Fruit fly (Drosophila melanogaster) whole organism, embryonic: ENCODE data around the gene Aldh.
A peak's percentile ranks its signal among the peaks of the same experiment; 100 is the strongest.

ENCODE experiments used
- CG12299 ChIP-seq: fragments of 200-800 bp; sonication (Bioruptor generic); optimal IDR thresholded peaks from 2 replicates; lab custom pipeline; 2018; ENCODE audit warnings: missing biosample characterization, mild to moderate bottlenecking, missing genetic modification characterization
- CG15011 ChIP-seq: fragments of 200-800 bp; sonication (Bioruptor generic); optimal IDR thresholded peaks from 3 replicates; lab custom pipeline; 2018; ENCODE audit warnings: missing biosample characterization, mild to moderate bottlenecking, missing genetic modification characterization
- CG1529 ChIP-seq: fragments of 200-800 bp; sonication (Bioruptor generic); optimal IDR thresholded peaks from 3 replicates; lab custom pipeline; 2018; ENCODE audit warnings: missing biosample characterization, missing genetic modification characterization
- CG16779 ChIP-seq: fragments of 200-800 bp; sonication (Bioruptor generic); IDR thresholded peaks from 2 replicates; pipeline ENCODE4 v1.3.6; 2022; ENCODE audit warnings: missing biosample characterization, missing genetic modification characterization
- CG18599 ChIP-seq: fragments of 200-800 bp; sonication (Bioruptor generic); optimal IDR thresholded peaks from 3 replicates; lab custom pipeline; 2017; ENCODE audit warnings: missing biosample characterization, missing genetic modification characterization, mild to moderate bottlenecking, moderate library complexity, missing genetic modification reagents
- CG2678 ChIP-seq: fragments of 200-800 bp; sonication (Bioruptor generic); optimal IDR thresholded peaks from 3 replicates; lab custom pipeline; 2019; ENCODE audit warnings: missing biosample characterization, mild to moderate bottlenecking, missing genetic modification characterization, moderate library complexity
- CG31365 ChIP-seq: fragments of 200-800 bp; sonication (Bioruptor generic); optimal IDR thresholded peaks from 2 replicates; lab custom pipeline; 2018; ENCODE audit warnings: missing biosample characterization, mild to moderate bottlenecking, missing genetic modification characterization
- CG3407 ChIP-seq: fragments of 200-800 bp; sonication (Bioruptor generic); optimal IDR thresholded peaks from 2 replicates; lab custom pipeline; 2018; ENCODE audit warnings: missing biosample characterization, mild to moderate bottlenecking, missing genetic modification characterization
- CG4282 ChIP-seq: fragments of 200-800 bp; sonication (Bioruptor generic); optimal IDR thresholded peaks from 2 replicates; lab custom pipeline; 2016; ENCODE audit warnings: missing biosample characterization, missing genetic modification characterization
- CG6175 ChIP-seq: fragments of 200-800 bp; sonication (Bioruptor generic); IDR thresholded peaks from 3 replicates; pipeline ENCODE4 v1.3.6; 2022; ENCODE audit warnings: missing biosample characterization, missing genetic modification characterization
- CG6254 ChIP-seq: fragments of 200-800 bp; sonication (Bioruptor generic); optimal IDR thresholded peaks from 3 replicates; lab custom pipeline; 2017; ENCODE audit warnings: mild to moderate bottlenecking, missing biosample characterization, missing genetic modification reagents, missing genetic modification characterization
- CG7987 ChIP-seq: fragments of 200-800 bp; sonication (Bioruptor generic); optimal IDR thresholded peaks from 2 replicates; lab custom pipeline; 2018; ENCODE audit warnings: missing biosample characterization, mild to moderate bottlenecking, missing genetic modification characterization, moderate library complexity
- CG8281 ChIP-seq: fragments of 200-800 bp; sonication (Bioruptor generic); optimal IDR thresholded peaks from 2 replicates; lab custom pipeline; 2018; ENCODE audit warnings: missing biosample characterization, mild to moderate bottlenecking, missing genetic modification characterization, moderate library complexity
- CG9609 ChIP-seq: fragments of 200-800 bp; sonication (Bioruptor generic); optimal IDR thresholded peaks from 3 replicates; lab custom pipeline; 2016; ENCODE audit warnings: missing biosample characterization, missing genetic modification characterization
- CG9876 ChIP-seq: fragments of 200-800 bp; sonication (Bioruptor generic); optimal IDR thresholded peaks from 2 replicates; lab custom pipeline; 2016; ENCODE audit warnings: missing biosample characterization, missing genetic modification characterization
- CoRest ChIP-seq: fragments of 200-800 bp; sonication (Bioruptor generic); optimal IDR thresholded peaks from 3 replicates; lab custom pipeline; 2018; ENCODE audit warnings: missing biosample characterization, mild to moderate bottlenecking, missing genetic modification characterization, moderate library complexity
- Elba2 ChIP-seq: fragments of 200-800 bp; sonication (Bioruptor generic); optimal IDR thresholded peaks from 3 replicates; lab custom pipeline; 2016; ENCODE audit warnings: missing biosample characterization, missing genetic modification characterization
- HLH3B ChIP-seq: fragments of 200-800 bp; sonication (Bioruptor generic); IDR thresholded peaks from 2 replicates; pipeline ENCODE4 v1.3.6; 2022; ENCODE audit warnings: missing biosample characterization, missing genetic modification characterization
- HmgD ChIP-seq: fragments of 200-800 bp; sonication (Bioruptor generic); optimal IDR thresholded peaks from 3 replicates; lab custom pipeline; 2016; ENCODE audit warnings: missing biosample characterization, missing genetic modification characterization
- Hmx ChIP-seq: fragments of 200-800 bp; sonication (Bioruptor generic); optimal IDR thresholded peaks from 2 replicates; lab custom pipeline; 2016; ENCODE audit warnings: missing biosample characterization, missing genetic modification characterization
- Mrtf ChIP-seq: fragments of 200-800 bp; sonication (Bioruptor generic); IDR thresholded peaks from 3 replicates; pipeline ENCODE4 v1.3.6; 2022; ENCODE audit warnings: missing biosample characterization, missing genetic modification characterization
- Sry-β ChIP-seq: fragments of 200-800 bp; sonication (Bioruptor generic); optimal IDR thresholded peaks from 2 replicates; lab custom pipeline; 2018; ENCODE audit warnings: missing biosample characterization, mild to moderate bottlenecking, missing genetic modification characterization, moderate library complexity
- Sry-δ ChIP-seq: fragments of 200-800 bp; sonication (Bioruptor generic); optimal IDR thresholded peaks from 2 replicates; lab custom pipeline; 2016; ENCODE audit warnings: missing biosample characterization, missing genetic modification characterization
- aop ChIP-seq: fragments of 200-800 bp; sonication (Bioruptor generic); IDR thresholded peaks from 2 replicates; pipeline ENCODE4 v1.3.6; 2022; ENCODE audit warnings: missing biosample characterization, missing genetic modification characterization
- bsh ChIP-seq, 2 experiments: fragments of 200-800 bp; sonication (Bioruptor generic); optimal IDR thresholded peaks; 2 replicates each; lab custom pipeline; 2017 to 2018; ENCODE audit warnings: mild to moderate bottlenecking in 2 of 2, missing biosample characterization in 2 of 2, missing genetic modification characterization in 2 of 2, moderate library complexity in 1 of 2
- chn ChIP-seq: fragments of 200-800 bp; sonication (Bioruptor generic); optimal IDR thresholded peaks from 2 replicates; lab custom pipeline; 2016; ENCODE audit warnings: missing biosample characterization, missing genetic modification characterization
- da ChIP-seq: fragments of 200-800 bp; sonication (Bioruptor generic); optimal IDR thresholded peaks from 2 replicates; lab custom pipeline; 2016; ENCODE audit warnings: missing biosample characterization, missing genetic modification characterization
- danr ChIP-seq: fragments of 200-800 bp; sonication (Bioruptor generic); IDR thresholded peaks from 2 replicates; pipeline ENCODE4 v1.3.6; 2022; ENCODE audit warnings: missing biosample characterization, missing genetic modification characterization
- dimm ChIP-seq: fragments of 200-800 bp; sonication (Bioruptor generic); IDR thresholded peaks from 2 replicates; pipeline ENCODE4 v1.3.6; 2022; ENCODE audit warnings: missing biosample characterization, missing genetic modification characterization
- disco-r ChIP-seq: fragments of 200-800 bp; sonication (Bioruptor generic); optimal IDR thresholded peaks from 2 replicates; lab custom pipeline; 2016; ENCODE audit warnings: missing biosample characterization, missing genetic modification characterization
- esg ChIP-seq: fragments of 200-800 bp; sonication (Bioruptor generic); conservative IDR thresholded peaks from 2 replicates; pipeline ENCODE4 v1.3.6; 2022; ENCODE audit warnings: missing biosample characterization, missing genetic modification characterization
- exex ChIP-seq: fragments of 200-800 bp; sonication (Bioruptor generic); optimal IDR thresholded peaks from 4 replicates; lab custom pipeline; 2018; ENCODE audit warnings: missing biosample characterization, mild to moderate bottlenecking, missing genetic modification characterization, moderate library complexity
- grn ChIP-seq: fragments of 200-800 bp; sonication (Bioruptor generic); optimal IDR thresholded peaks from 3 replicates; lab custom pipeline; 2017; ENCODE audit warnings: missing biosample characterization, missing genetic modification characterization
- gro ChIP-seq: fragments of 200-800 bp; sonication (Bioruptor generic); optimal IDR thresholded peaks from 2 replicates; lab custom pipeline; 2016; ENCODE audit warnings: missing biosample characterization, missing genetic modification characterization
- hkb ChIP-seq, 2 experiments: fragments of 200-800 bp in 1 of 2; fragments of >200 bp in 1 of 2; sonication (Bioruptor generic) in 1 of 2; IDR thresholded peaks in 1 of 2; optimal IDR thresholded peaks in 1 of 2; 2 replicates each; pipeline versions ENCODE4 v1.3.6 to Lab custom; 2017 to 2022; ENCODE audit warnings: missing biosample characterization in 1 of 2, missing genetic modification characterization in 1 of 2
- lab ChIP-seq: fragments of 200-800 bp; sonication (Bioruptor generic); optimal IDR thresholded peaks from 3 replicates; lab custom pipeline; 2017; ENCODE audit warnings: missing biosample characterization, missing genetic modification characterization, mild to moderate bottlenecking, moderate library complexity, missing genetic modification reagents
- lilli ChIP-seq: fragments of 200-800 bp; sonication (Bioruptor generic); optimal IDR thresholded peaks from 3 replicates; lab custom pipeline; 2016; ENCODE audit warnings: missing biosample characterization, missing genetic modification characterization
- mirr ChIP-seq: fragments of 200-800 bp; sonication (Bioruptor generic); optimal IDR thresholded peaks from 3 replicates; lab custom pipeline; 2018; ENCODE audit warnings: missing biosample characterization, mild to moderate bottlenecking, missing genetic modification characterization
- pb ChIP-seq: fragments of 200-800 bp; sonication (Bioruptor generic); optimal IDR thresholded peaks from 3 replicates; lab custom pipeline; 2016; ENCODE audit warnings: missing biosample characterization, missing genetic modification characterization
- pho ChIP-seq: fragments of 200-800 bp; sonication (Bioruptor generic); optimal IDR thresholded peaks from 2 replicates; lab custom pipeline; 2016; ENCODE audit warnings: missing biosample characterization, missing genetic modification characterization
- rib ChIP-seq: fragments of 200-800 bp; sonication (Bioruptor generic); IDR thresholded peaks from 2 replicates; pipeline ENCODE4 v1.3.6; 2022; ENCODE audit warnings: missing biosample characterization, missing genetic modification characterization
- salm ChIP-seq: fragments of 200-800 bp; sonication (Bioruptor generic); optimal IDR thresholded peaks from 2 replicates; lab custom pipeline; 2018; ENCODE audit warnings: missing biosample characterization, mild to moderate bottlenecking, missing genetic modification characterization
- sens ChIP-seq: fragments of 200-800 bp; sonication (Bioruptor generic); peaks from one replicate; lab custom pipeline; 2016; ENCODE audit warnings: missing biosample characterization, missing genetic modification characterization
- sens-2 ChIP-seq: fragments of 200-800 bp; sonication (Bioruptor generic); IDR thresholded peaks from 2 replicates; pipeline ENCODE4 v1.3.6; 2022; ENCODE audit warnings: missing biosample characterization, missing genetic modification characterization
- sqz ChIP-seq: fragments of 200-800 bp; sonication (Bioruptor generic); optimal IDR thresholded peaks from 3 replicates; lab custom pipeline; 2018; ENCODE audit warnings: missing biosample characterization, mild to moderate bottlenecking, missing genetic modification characterization
- tup ChIP-seq: fragments of 200-800 bp; sonication (Bioruptor generic); optimal IDR thresholded peaks from 2 replicates; lab custom pipeline; 2016; ENCODE audit warnings: missing biosample characterization, mild to moderate bottlenecking, missing genetic modification characterization, moderate library complexity
- zf30C ChIP-seq: fragments of 200-800 bp; sonication (Bioruptor generic); optimal IDR thresholded peaks from 3 replicates; lab custom pipeline; 2018; ENCODE audit warnings: missing biosample characterization, mild to moderate bottlenecking, missing genetic modification characterization

Aldh gene

dm6 chr2L:9388013-9388605 is 920 bp downstream of the Aldh start (continued):
- TF ChIP-seq pho (GFP tag; lab: Kevin White, UChicago): peak; percentile 80
- peak; percentile 65 for TF ChIP-seq CG9609 (GFP tag; lab: Kevin White, UChicago)
- TF ChIP-seq Elba2 (GFP tag; lab: Kevin White, UChicago): no peak
- TF ChIP-seq lilli (GFP tag; lab: Kevin White, UChicago): peak; percentile 88
- TF ChIP-seq esg (GFP tag; lab: Robert Waterston, UW): peak; percentile 60; the same call in 1 of the 2 replicates
- no peak for TF ChIP-seq CG15011 (GFP tag; lab: Kevin White, UChicago)
- peak; percentile 54 for TF ChIP-seq HLH3B (GFP tag; lab: Robert Waterston, UW)
- no peak; the same call in 1 of the 2 replicates for TF ChIP-seq sens-2 (GFP tag; lab: Robert Waterston, UW)
- no peak for TF ChIP-seq HmgD (GFP tag; lab: Kevin White, UChicago)
- TF ChIP-seq disco-r (GFP tag; lab: Kevin White, UChicago): peak; percentile 69
- TF ChIP-seq CoRest (tag; lab: Kevin White, UChicago): peak; percentile 62
- TF ChIP-seq aop (GFP tag; lab: Robert Waterston, UW): peak; percentile 45; the same call in 1 of the 2 replicates
- peak; percentile 34 for TF ChIP-seq tup
- TF ChIP-seq CG4282: peak; percentile 44
- TF ChIP-seq CG12299 (tag; lab: Kevin White, UChicago): no peak
- TF ChIP-seq gro (GFP tag; lab: Kevin White, UChicago): peak; percentile 84
- TF ChIP-seq bsh (GFP tag; optimal IDR thresholded peaks at IDR 0.05; lab: Kevin White, UChicago): peak in 1 of 2 experiments; percentile 85

dm6 chr2L:9388924-9389765 is 2.0 kb downstream of the Aldh start:
- TF ChIP-seq pb (GFP tag; lab: Kevin White, UChicago) (no peak), chn (GFP tag; lab: Kevin White, UChicago) (no peak), grn (GFP tag; lab: Kevin White, UChicago) (peak; percentile 63), exex (peak; percentile 97), CG3407 (GFP tag; lab: Kevin White, UChicago) (no peak), Mrtf (no peak), lab (peak; percentile 2), CG18599 (peak; percentile 23), CG31365 (tag; lab: Kevin White, UChicago) (no peak), CG1529 (GFP tag; lab: Kevin White, UChicago) (no peak), mirr (GFP tag; lab: Kevin White, UChicago) (peak; percentile 95), CG7987 (GFP tag; lab: Kevin White, UChicago) (no peak), hkb (optimal IDR thresholded peaks at IDR 0.05; lab: Kevin White, UChicago) (no peak), hkb (GFP tag; IDR thresholded peaks at IDR 0.05; lab: Robert Waterston, UW) (0 out of 2 replicates have a peak, but pooled peaks have one; percentile 9), Sry-β (GFP tag; lab: Kevin White, UChicago) (no peak), rib (GFP tag; lab: Robert Waterston, UW) (no peak), da (GFP tag; lab: Kevin White, UChicago) (no peak), danr (GFP tag; lab: Robert Waterston, UW) (no peak), tup (no peak), Sry-δ (no peak), CG2678 (tag; lab: Kevin White, UChicago) (peak; percentile 10), CG6254 (GFP tag; lab: Kevin White, UChicago) (no peak), zf30C (GFP tag; lab: Kevin White, UChicago) (no peak), sqz (no peak), CG6175 (no peak), CG16779 (no peak), dimm (GFP tag; lab: Robert Waterston, UW) (no peak), CG8281 (tag; lab: Kevin White, UChicago) (peak; percentile 88), gro (GFP tag; lab: Kevin White, UChicago) (peak; percentile 5), CG9876 (GFP tag; lab: Kevin White, UChicago) (no peak), sens (GFP tag; lab: Kevin White, UChicago) (peak; percentile 28), Hmx (no peak), salm (tag; lab: Kevin White, UChicago) (peak; percentile 21)
